Worm (Caenorhabditis elegans) whole organism, L2 larva: ENCODE data around the gene srx-122.

ENCODE experiments used
- C34F6.9 ChIP-seq: fragments of 150-350 bp; optimal IDR thresholded peaks from 2 replicates; lab custom pipeline; 2014; ENCODE audit warnings: missing biosample characterization, missing genetic modification characterization
- F13H6.1 ChIP-seq: sonication (generic microtip); optimal IDR thresholded peaks from 2 replicates; lab custom pipeline; 2016; ENCODE audit warnings: missing genetic modification characterization, missing compliant biosample characterization
- R02D3.7 ChIP-seq: fragments of 150-350 bp; optimal IDR thresholded peaks from 2 replicates; lab custom pipeline; 2014; ENCODE audit warnings: missing biosample characterization, missing genetic modification characterization
- Y55F3AM.14 ChIP-seq: fragments of 200-800 bp; sonication (Bioruptor generic); optimal IDR thresholded peaks from 2 replicates; lab custom pipeline; 2018; ENCODE audit warnings: mild to moderate bottlenecking, missing genetic modification characterization, missing compliant biosample characterization
- ama-1 ChIP-seq: fragments of 150-350 bp; optimal IDR thresholded peaks from 2 replicates; lab custom pipeline; 2018; ENCODE audit warnings: inconsistent platforms
- blmp-1 ChIP-seq: sonication (generic microtip); optimal IDR thresholded peaks from 2 replicates; lab custom pipeline; 2017; ENCODE audit warnings: missing genetic modification characterization, mild to moderate bottlenecking, missing compliant biosample characterization, antibody characterized with exemption, moderate library complexity; ENCODE audit not compliant: insufficient read depth
- ceh-82 ChIP-seq: fragments of 150-350 bp; optimal IDR thresholded peaks from 2 replicates; lab custom pipeline; 2014; ENCODE audit warnings: missing biosample characterization, missing genetic modification characterization
- crh-2 ChIP-seq: sonication (generic microtip); optimal IDR thresholded peaks from 2 replicates; lab custom pipeline; 2017; ENCODE audit warnings: missing biosample characterization, missing genetic modification characterization
- dmd-4 ChIP-seq: sonication (generic microtip); optimal IDR thresholded peaks from 2 replicates; lab custom pipeline; 2017; ENCODE audit warnings: missing biosample characterization, missing genetic modification characterization
- egl-27 ChIP-seq: sonication (generic microtip); optimal IDR thresholded peaks from 3 replicates; lab custom pipeline; 2017; ENCODE audit warnings: missing biosample characterization, missing genetic modification reagents, missing genetic modification characterization
- elt-3 ChIP-seq: sonication (generic microtip); optimal IDR thresholded peaks from 2 replicates; lab custom pipeline; 2017; ENCODE audit warnings: missing biosample characterization, missing genetic modification characterization
- fos-1 ChIP-seq: fragments of 150-350 bp; optimal IDR thresholded peaks from 2 replicates; lab custom pipeline; 2014; ENCODE audit warnings: missing biosample characterization, missing genetic modification characterization
- gmeb-1 ChIP-seq: fragments of 150-350 bp; optimal IDR thresholded peaks from 2 replicates; lab custom pipeline; 2014; ENCODE audit warnings: missing biosample characterization, missing genetic modification characterization
- lin-13 ChIP-seq: fragments of 150-350 bp; optimal IDR thresholded peaks from 2 replicates; lab custom pipeline; 2014; ENCODE audit warnings: missing biosample characterization, missing genetic modification reagents, missing genetic modification characterization
- lin-39 ChIP-seq: fragments of 150-350 bp; optimal IDR thresholded peaks from 2 replicates; lab custom pipeline; 2014; ENCODE audit warnings: missing biosample characterization, missing genetic modification reagents, missing genetic modification characterization
- lsy-2 ChIP-seq, 2 experiments: fragments of 150-350 bp in 1 of 2; sonication (generic microtip) in 1 of 2; optimal IDR thresholded peaks; 2 replicates each; lab custom pipeline; 2014 to 2017; ENCODE audit warnings: missing biosample characterization in 2 of 2, missing genetic modification characterization in 2 of 2
- mbf-1 ChIP-seq: sonication (generic microtip); optimal IDR thresholded peaks from 2 replicates; lab custom pipeline; 2017; ENCODE audit warnings: missing biosample characterization, missing genetic modification characterization
- mdl-1 ChIP-seq, 2 experiments: fragments of 150-350 bp in 1 of 2; sonication (generic microtip) in 1 of 2; optimal IDR thresholded peaks; 2 replicates each; lab custom pipeline; 2017; ENCODE audit warnings: missing biosample characterization in 2 of 2, missing genetic modification characterization in 2 of 2
- nhr-11 ChIP-seq: fragments of 150-350 bp; optimal IDR thresholded peaks from 2 replicates; lab custom pipeline; 2014; ENCODE audit warnings: missing biosample characterization, missing genetic modification characterization
- nhr-12 ChIP-seq: fragments of 150-350 bp; optimal IDR thresholded peaks from 2 replicates; lab custom pipeline; 2014; ENCODE audit warnings: missing biosample characterization, missing genetic modification characterization
- nhr-129 ChIP-seq: fragments of 150-350 bp; optimal IDR thresholded peaks from 2 replicates; lab custom pipeline; 2014; ENCODE audit warnings: missing biosample characterization, missing genetic modification characterization
- nhr-21 ChIP-seq: fragments of 150-350 bp; optimal IDR thresholded peaks from 2 replicates; lab custom pipeline; 2014; ENCODE audit warnings: missing biosample characterization, missing genetic modification characterization
- nhr-237 ChIP-seq: fragments of 150-350 bp; optimal IDR thresholded peaks from 2 replicates; lab custom pipeline; 2014; ENCODE audit warnings: missing biosample characterization, missing genetic modification characterization
- nhr-25 ChIP-seq: fragments of 150-350 bp; sonication (generic microtip); optimal IDR thresholded peaks from 3 replicates; lab custom pipeline; 2014; ENCODE audit warnings: missing biosample characterization, missing genetic modification characterization
- nhr-6 ChIP-seq: fragments of 150-350 bp; optimal IDR thresholded peaks from 2 replicates; lab custom pipeline; 2014; ENCODE audit warnings: missing biosample characterization, missing genetic modification characterization
- nhr-77 ChIP-seq: fragments of 150-350 bp; optimal IDR thresholded peaks from 2 replicates; lab custom pipeline; 2014; ENCODE audit warnings: missing biosample characterization, missing genetic modification characterization
- skn-1 ChIP-seq: sonication (generic microtip); optimal IDR thresholded peaks from 2 replicates; lab custom pipeline; 2017; ENCODE audit warnings: missing biosample characterization, missing genetic modification characterization
- sma-9 ChIP-seq, 2 experiments: fragments of 150-350 bp in 1 of 2; sonication (generic microtip) in 1 of 2; optimal IDR thresholded peaks; 2 replicates each; lab custom pipeline; 2014 to 2016; ENCODE audit warnings: missing genetic modification characterization in 2 of 2, mild to moderate bottlenecking in 1 of 2, missing biosample characterization in 1 of 2, missing compliant biosample characterization in 1 of 2, missing genetic modification reagents in 1 of 2, moderate library complexity in 1 of 2
- unc-39 ChIP-seq: fragments of 150-350 bp; optimal IDR thresholded peaks from 2 replicates; lab custom pipeline; 2014; ENCODE audit warnings: missing biosample characterization, missing genetic modification characterization
- ztf-1 ChIP-seq: fragments of 200-800 bp; sonication (Bioruptor generic); conservative IDR thresholded peaks from 2 replicates; pipeline ENCODE4 v1.3.6; 2022; ENCODE audit warnings: missing genetic modification characterization, missing compliant biosample characterization
- ztf-11 ChIP-seq: sonication (generic microtip); optimal IDR thresholded peaks from 2 replicates; lab custom pipeline; 2017; ENCODE audit warnings: missing biosample characterization, missing genetic modification characterization

srx-122 gene

ce11 chrV:3295368-3295767 is 2.3 kb downstream of the srx-122 start:
- TF ChIP-seq unc-39 (tag; lab: Kevin White, UChicago) = no peak
- no peak for TF ChIP-seq R02D3.7 (tag; lab: Kevin White, UChicago)
- no peak for TF ChIP-seq ceh-82 (tag; lab: Kevin White, UChicago)
- TF ChIP-seq ztf-11 (tag; lab: Kevin White, UChicago) = no peak

ce11 chrV:3289267-3289666 is 8.4 kb downstream of the srx-122 start, which contains the start of gene F35F10.6:
F35F10.6 (minus strand) TSS chrV:3289367.
- TF ChIP-seq nhr-6 (tag; lab: Kevin White, UChicago) = no peak
- no peak for TF ChIP-seq nhr-25 (tag; lab: Kevin White, UChicago)
- no peak for TF ChIP-seq blmp-1
- no peak for TF ChIP-seq unc-39 (tag; lab: Kevin White, UChicago)
- no peak for TF ChIP-seq sma-9 (GFP tag; optimal IDR thresholded peaks at IDR 0.05; lab: Kevin White, UChicago)
- no peak for TF ChIP-seq sma-9 (tag; optimal IDR thresholded peaks at IDR 0.05; lab: Kevin White, UChicago)
- TF ChIP-seq nhr-77 (tag; lab: Kevin White, UChicago) = no peak

- TF ChIP-seq ama-1 (lab: Kevin White, UChicago) (no peak), nhr-12 (tag; lab: Kevin White, UChicago) (no peak), nhr-129 (tag; lab: Kevin White, UChicago) (no peak), egl-27 (tag; lab: Kevin White, UChicago) (no peak), skn-1 (no peak), ztf-11 (tag; lab: Kevin White, UChicago) (no peak), nhr-237 (no peak), nhr-6 (tag; lab: Kevin White, UChicago) (no peak), nhr-11 (tag; lab: Kevin White, UChicago) (no peak), nhr-25 (tag; lab: Kevin White, UChicago) (no peak), gmeb-1 (no peak), ztf-1 (no peak), C34F6.9 (tag; lab: Kevin White, UChicago) (no peak), lin-13 (GFP tag; lab: Kevin White, UChicago) (no peak), mdl-1 (tag; optimal IDR thresholded peaks at IDR 0.05; lab: Kevin White, UChicago) (no peak)
Measured at ce11 chrV:3288134-3288533, 9.5 kb downstream of the srx-122 start.

- TF ChIP-seq unc-39 (tag; lab: Kevin White, UChicago) = no peak
- no peak for TF ChIP-seq dmd-4 (tag; lab: Kevin White, UChicago)
- no peak for TF ChIP-seq nhr-129 (tag; lab: Kevin White, UChicago)
- no peak for TF ChIP-seq lin-39 (tag; lab: Kevin White, UChicago)
- no peak for TF ChIP-seq gmeb-1
- no peak for TF ChIP-seq nhr-6 (tag; lab: Kevin White, UChicago)
- no peak for TF ChIP-seq nhr-21 (tag; lab: Kevin White, UChicago)
- TF ChIP-seq nhr-12 (tag; lab: Kevin White, UChicago) = no peak
- TF ChIP-seq elt-3 = no peak
- no peak for TF ChIP-seq fos-1
- no peak for TF ChIP-seq lsy-2 (tag; optimal IDR thresholded peaks at IDR 0.05; lab: Kevin White, UChicago)
- no peak for TF ChIP-seq mbf-1 (tag; lab: Kevin White, UChicago)
- no peak for TF ChIP-seq mdl-1 (tag; optimal IDR thresholded peaks at IDR 0.05; lab: Kevin White, UChicago)
Measured at ce11 chrV:3287330-3287729, 10.3 kb downstream of the srx-122 start, which contains the start of gene F35F10.7. F35F10.7 (minus strand) TSS chrV:3287430.

ce11 chrV:3284629-3285028 is 13.0 kb downstream of the srx-122 start, which contains the start of gene F35F10.5:
F35F10.5 (plus strand) TSS chrV:3284929.
- no peak for TF ChIP-seq nhr-77 (tag; lab: Kevin White, UChicago)
- no peak for TF ChIP-seq F13H6.1 (tag; lab: Kevin White, UChicago)
- TF ChIP-seq nhr-237 = no peak
- TF ChIP-seq nhr-129 (tag; lab: Kevin White, UChicago) = no peak
- no peak for TF ChIP-seq crh-2
- no peak for TF ChIP-seq nhr-6 (tag; lab: Kevin White, UChicago)
- TF ChIP-seq Y55F3AM.14 (GFP tag; lab: Kevin White, UChicago) = no peak
- no peak for TF ChIP-seq fos-1

ce11 chrV:3282957-3283356 is 14.7 kb downstream of the srx-122 start, which contains the start of gene str-64:
str-64 (plus strand) TSS chrV:3283257.
- TF ChIP-seq lin-13 (GFP tag; lab: Kevin White, UChicago) = no peak
- TF ChIP-seq, all 48 proteins: peak for 0
